Fruit fly (Drosophila melanogaster) whole organism, embryonic: ENCODE measurements around the gene Muted.

Source experiments
- CG10147 ChIP-seq: fragments of 200-800 bp; sonication (Bioruptor generic); optimal IDR thresholded peaks from 2 replicates; lab custom pipeline; 2019; ENCODE audit warnings: missing biosample characterization, mild to moderate bottlenecking, missing genetic modification characterization, moderate library complexity
- CG10565 ChIP-seq: fragments of 200-800 bp; sonication (Bioruptor generic); optimal IDR thresholded peaks from 3 replicates; lab custom pipeline; 2016; ENCODE audit warnings: missing biosample characterization, mild to moderate bottlenecking, missing genetic modification characterization
- CG10979 ChIP-seq: fragments of 200-800 bp; sonication (Bioruptor generic); optimal IDR thresholded peaks from 2 replicates; lab custom pipeline; 2018; ENCODE audit warnings: missing biosample characterization, mild to moderate bottlenecking, missing genetic modification characterization, moderate library complexity
- CG11093 ChIP-seq: fragments of 200-800 bp; sonication (Bioruptor generic); IDR thresholded peaks from 3 replicates; pipeline ENCODE4 v1.3.6; 2022; ENCODE audit warnings: missing biosample characterization, missing genetic modification characterization
- CG11560 ChIP-seq: fragments of 200-800 bp; sonication (Bioruptor generic); IDR thresholded peaks from 3 replicates; pipeline ENCODE4 v1.3.6; 2022; ENCODE audit warnings: missing biosample characterization, missing genetic modification characterization
- CG12659 ChIP-seq: fragments of 200-800 bp; sonication (Bioruptor generic); optimal IDR thresholded peaks from 3 replicates; lab custom pipeline; 2017; ENCODE audit warnings: mild to moderate bottlenecking, missing biosample characterization, missing genetic modification reagents, missing genetic modification characterization
- CG12744 ChIP-seq: fragments of 200-800 bp; sonication (Bioruptor generic); optimal IDR thresholded peaks from 2 replicates; lab custom pipeline; 2016; ENCODE audit warnings: missing biosample characterization, missing genetic modification characterization
- CG12769 ChIP-seq: fragments of 200-800 bp; sonication (Bioruptor generic); optimal IDR thresholded peaks from 2 replicates; lab custom pipeline; 2019; ENCODE audit warnings: missing biosample characterization, mild to moderate bottlenecking, missing genetic modification characterization, moderate library complexity
- CG14667 ChIP-seq: fragments of 200-800 bp; sonication (Bioruptor generic); IDR thresholded peaks from 2 replicates; pipeline ENCODE4 v1.3.6; 2022; ENCODE audit warnings: missing biosample characterization, missing genetic modification characterization
- CG31441 ChIP-seq: fragments of 200-800 bp; sonication (Bioruptor generic); IDR thresholded peaks from 2 replicates; pipeline ENCODE4 v1.3.6; 2022; ENCODE audit warnings: missing biosample characterization, missing genetic modification characterization
- CG6791 ChIP-seq: fragments of 200-800 bp; sonication (Bioruptor generic); IDR thresholded peaks from 3 replicates; pipeline ENCODE4 v1.3.6; 2022; ENCODE audit warnings: missing biosample characterization, missing genetic modification characterization; ENCODE audit not compliant: partially characterized antibody
- CG7928 ChIP-seq: fragments of 200-800 bp; sonication (Bioruptor generic); optimal IDR thresholded peaks from 2 replicates; lab custom pipeline; 2017; ENCODE audit warnings: missing biosample characterization, mild to moderate bottlenecking, missing genetic modification characterization
- CG7987 ChIP-seq: fragments of 200-800 bp; sonication (Bioruptor generic); optimal IDR thresholded peaks from 2 replicates; lab custom pipeline; 2018; ENCODE audit warnings: missing biosample characterization, mild to moderate bottlenecking, missing genetic modification characterization, moderate library complexity
- CG8924 ChIP-seq: fragments of 200-800 bp; optimal IDR thresholded peaks from 3 replicates; lab custom pipeline; 2019; ENCODE audit warnings: missing biosample characterization, mild to moderate bottlenecking, missing genetic modification characterization, moderate library complexity
- Doc3 ChIP-seq: fragments of 200-800 bp; sonication (Bioruptor generic); IDR thresholded peaks from 3 replicates; pipeline ENCODE4 v1.3.6; 2022; ENCODE audit warnings: missing biosample characterization, missing genetic modification characterization; ENCODE audit not compliant: partially characterized antibody
- E2f1 ChIP-seq: fragments of 200-800 bp; sonication (Bioruptor generic); IDR thresholded peaks from 2 replicates; pipeline ENCODE4 v1.3.6; 2022; ENCODE audit warnings: missing biosample characterization, missing genetic modification characterization
- Max ChIP-seq: fragments of 200-800 bp; sonication (Bioruptor generic); optimal IDR thresholded peaks from 2 replicates; lab custom pipeline; 2016; ENCODE audit warnings: missing biosample characterization, mild to moderate bottlenecking, missing genetic modification characterization
- Med ChIP-seq: fragments of 200-800 bp; sonication (Bioruptor generic); peaks from one replicate; lab custom pipeline; 2016; ENCODE audit warnings: missing biosample characterization, missing genetic modification characterization, mild to moderate bottlenecking, inconsistent platforms, moderate library complexity
- NC2α ChIP-seq: fragments of 200-800 bp; sonication (Bioruptor generic); optimal IDR thresholded peaks from 2 replicates; lab custom pipeline; 2016; ENCODE audit warnings: missing biosample characterization, missing genetic modification characterization
- Opbp ChIP-seq: fragments of 200-800 bp; sonication (Bioruptor generic); IDR thresholded peaks from 3 replicates; pipeline ENCODE4 v1.3.6; 2022; ENCODE audit warnings: missing biosample characterization, missing genetic modification characterization; ENCODE audit not compliant: partially characterized antibody
- Scr ChIP-seq: fragments of 200-800 bp; sonication (Bioruptor generic); IDR thresholded peaks from 2 replicates; pipeline ENCODE4 v1.3.6; 2022; ENCODE audit warnings: missing biosample characterization, missing genetic modification characterization; ENCODE audit not compliant: partially characterized antibody
- Sin3A ChIP-seq: fragments of >200 bp; optimal IDR thresholded peaks from 2 replicates; lab custom pipeline; 2018
- ase ChIP-seq: fragments of 200-800 bp; sonication (Bioruptor generic); IDR thresholded peaks from 3 replicates; pipeline ENCODE4 v1.3.6; 2022; ENCODE audit warnings: missing biosample characterization, missing genetic modification characterization
- cad ChIP-seq: fragments of >200 bp; optimal IDR thresholded peaks from 2 replicates; lab custom pipeline; 2017; ENCODE audit warnings: missing biosample characterization, missing genetic modification characterization
- cg ChIP-seq: fragments of 200-800 bp; sonication (Bioruptor generic); optimal IDR thresholded peaks from 3 replicates; lab custom pipeline; 2019; ENCODE audit warnings: missing biosample characterization, mild to moderate bottlenecking, missing genetic modification characterization, moderate library complexity
- chinmo ChIP-seq: fragments of 200-800 bp; sonication (Bioruptor generic); IDR thresholded peaks from 4 replicates; pipeline ENCODE4 v1.3.6; 2022; ENCODE audit warnings: missing biosample characterization, missing genetic modification characterization; ENCODE audit not compliant: partially characterized antibody
- crp ChIP-seq, 2 experiments: fragments of 200-800 bp; sonication (Bioruptor generic); optimal IDR thresholded peaks; 2 replicates in 1 of 2; 3 replicates in 1 of 2; lab custom pipeline; 2017; ENCODE audit warnings: missing biosample characterization in 2 of 2, missing genetic modification characterization in 2 of 2, mild to moderate bottlenecking in 1 of 2, moderate library complexity in 1 of 2
- gcm ChIP-seq: fragments of 200-800 bp; sonication (Bioruptor generic); optimal IDR thresholded peaks from 2 replicates; lab custom pipeline; 2019; ENCODE audit warnings: missing biosample characterization, mild to moderate bottlenecking, missing genetic modification characterization, moderate library complexity
- gcm2 ChIP-seq: fragments of 200-800 bp; sonication (Bioruptor generic); optimal IDR thresholded peaks from 2 replicates; lab custom pipeline; 2016; ENCODE audit warnings: missing biosample characterization, missing genetic modification characterization
- hb ChIP-seq: fragments of 200-800 bp; sonication (Bioruptor generic); IDR thresholded peaks from 3 replicates; pipeline ENCODE4 v1.3.6; 2022; ENCODE audit warnings: missing biosample characterization, missing genetic modification characterization; ENCODE audit not compliant: partially characterized antibody
- hbn ChIP-seq: fragments of 200-800 bp; sonication (Bioruptor generic); IDR thresholded peaks from 2 replicates; pipeline ENCODE4 v1.3.6; 2022; ENCODE audit warnings: missing biosample characterization, missing genetic modification characterization; ENCODE audit not compliant: partially characterized antibody
- lab ChIP-seq: fragments of 200-800 bp; sonication (Bioruptor generic); optimal IDR thresholded peaks from 3 replicates; lab custom pipeline; 2017; ENCODE audit warnings: missing biosample characterization, missing genetic modification characterization, mild to moderate bottlenecking, moderate library complexity, missing genetic modification reagents
- lbe ChIP-seq: fragments of 200-800 bp; sonication (Bioruptor generic); optimal IDR thresholded peaks from 2 replicates; lab custom pipeline; 2016; ENCODE audit warnings: missing biosample characterization, mild to moderate bottlenecking, missing genetic modification characterization
- nerfin-2 ChIP-seq: fragments of 200-800 bp; sonication (Bioruptor generic); IDR thresholded peaks from 2 replicates; pipeline ENCODE4 v1.3.6; 2022; ENCODE audit warnings: missing biosample characterization, missing genetic modification characterization; ENCODE audit not compliant: partially characterized antibody
- pros ChIP-seq: fragments of 200-800 bp; sonication (Bioruptor generic); optimal IDR thresholded peaks from 3 replicates; lab custom pipeline; 2019; ENCODE audit warnings: missing biosample characterization, mild to moderate bottlenecking, missing genetic modification characterization, moderate library complexity
- pzg ChIP-seq: fragments of 200-800 bp; sonication (Bioruptor generic); optimal IDR thresholded peaks from 3 replicates; lab custom pipeline; 2018; ENCODE audit warnings: missing biosample characterization, mild to moderate bottlenecking, missing genetic modification characterization, moderate library complexity
- ranshi ChIP-seq: fragments of 200-800 bp; sonication (Bioruptor generic); IDR thresholded peaks from 2 replicates; pipeline ENCODE4 v1.3.6; 2022; ENCODE audit warnings: missing biosample characterization, missing genetic modification characterization
- schlank ChIP-seq: fragments of 200-800 bp; sonication (Bioruptor generic); optimal IDR thresholded peaks from 2 replicates; lab custom pipeline; 2018; ENCODE audit warnings: missing biosample characterization, mild to moderate bottlenecking, missing genetic modification characterization
- slbo ChIP-seq: fragments of 200-800 bp; sonication (Bioruptor generic); IDR thresholded peaks from 2 replicates; pipeline ENCODE4 v1.3.6; 2022; ENCODE audit warnings: missing biosample characterization, missing genetic modification characterization
- ssp ChIP-seq: fragments of 200-800 bp; sonication (Bioruptor generic); IDR thresholded peaks from 2 replicates; pipeline ENCODE4 v1.3.6; 2022; ENCODE audit warnings: missing biosample characterization, missing genetic modification characterization
- toy ChIP-seq: fragments of 200-800 bp; sonication (Bioruptor generic); IDR thresholded peaks from 2 replicates; pipeline ENCODE4 v1.3.6; 2022; ENCODE audit warnings: missing biosample characterization, missing genetic modification characterization
- trem ChIP-seq: fragments of 200-800 bp; optimal IDR thresholded peaks from 3 replicates; lab custom pipeline; 2019; ENCODE audit warnings: missing biosample characterization, mild to moderate bottlenecking, missing genetic modification characterization, moderate library complexity

The Muted gene

DNA sequence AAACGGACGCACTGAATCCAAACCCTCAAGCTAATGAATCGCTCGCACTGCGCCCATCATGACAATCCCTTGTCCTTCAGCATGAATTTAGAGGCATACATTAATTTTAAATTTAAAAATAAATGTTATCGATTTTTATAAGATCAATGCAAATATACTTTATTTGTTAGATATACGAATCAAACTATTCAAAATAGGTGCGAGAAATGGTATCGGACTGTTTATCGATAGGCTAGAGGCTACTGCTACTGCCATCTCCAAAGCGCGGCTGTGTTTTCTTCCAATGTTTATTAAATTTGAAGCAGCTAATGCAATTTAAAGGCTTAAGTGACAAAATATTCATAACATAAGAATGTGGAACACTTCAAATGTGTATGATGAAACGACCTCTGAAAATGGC, 18.7 kb downstream of the Muted start, which contains the start of gene CG43342 (continued):
- TF ChIP-seq trem (tag; lab: Kevin White, UChicago), result peak; percentile 57
- TF ChIP-seq CG10979 (tag; lab: Kevin White, UChicago), result no peak
- no peak for TF ChIP-seq ase
- no peak for TF ChIP-seq cg (GFP tag; lab: Kevin White, UChicago)
- no peak for TF ChIP-seq CG14667 (GFP tag; lab: Robert Waterston, UW)
- TF ChIP-seq slbo (GFP tag; lab: Robert Waterston, UW), result no peak
- TF ChIP-seq ranshi (GFP tag; lab: Robert Waterston, UW), result no peak
- peak; percentile 79; the same call in 1 of the 4 replicates for TF ChIP-seq chinmo (GFP tag; lab: Robert Waterston, UW)
- no peak for TF ChIP-seq CG11093 (GFP tag; lab: Robert Waterston, UW)
- no peak for TF ChIP-seq schlank (tag; lab: Kevin White, UChicago)
- TF ChIP-seq CG11560, result peak; percentile 71; the same call in 2 of the 3 replicates
- no peak for TF ChIP-seq E2f1
- no peak for TF ChIP-seq toy (GFP tag; lab: Robert Waterston, UW)
- TF ChIP-seq Max (GFP tag; lab: Kevin White, UChicago), result no peak
- TF ChIP-seq hb (GFP tag; lab: Robert Waterston, UW), result peak; percentile 82
- peak; percentile 85 for TF ChIP-seq nerfin-2 (GFP tag; lab: Robert Waterston, UW)
- TF ChIP-seq Doc3 (GFP tag; lab: Robert Waterston, UW), result peak; percentile 80
- TF ChIP-seq pzg (GFP tag; lab: Kevin White, UChicago), result peak; percentile 40
- TF ChIP-seq Sin3A (lab: Kevin White, UChicago), result no peak
- no peak for TF ChIP-seq CG12659 (GFP tag; lab: Kevin White, UChicago)
- TF ChIP-seq gcm2 (GFP tag; lab: Kevin White, UChicago), result no peak
- TF ChIP-seq crp (GFP tag; optimal IDR thresholded peaks at IDR 0.05; lab: Kevin White, UChicago), result peak in 1 of 2 experiments; percentile 72
- TF ChIP-seq Scr (GFP tag; lab: Robert Waterston, UW), result peak; percentile 78
- TF ChIP-seq CG12769 (tag; lab: Kevin White, UChicago), result no peak
- TF ChIP-seq CG10565, result no peak
- no peak for TF ChIP-seq CG8924
- no peak for TF ChIP-seq ssp (GFP tag; lab: Robert Waterston, UW)
- TF ChIP-seq cad (GFP tag; lab: Kevin White, UChicago), result no peak
- no peak for TF ChIP-seq CG7928 (GFP tag; lab: Kevin White, UChicago)
- peak; percentile 63 for TF ChIP-seq hbn (GFP tag; lab: Robert Waterston, UW)
- TF ChIP-seq CG7987 (GFP tag; lab: Kevin White, UChicago), result no peak
- no peak for TF ChIP-seq lbe (GFP tag; lab: Kevin White, UChicago)
- no peak for TF ChIP-seq CG12744 (GFP tag; lab: Kevin White, UChicago)
- no peak for TF ChIP-seq CG31441 (GFP tag; lab: Robert Waterston, UW)
- no peak for TF ChIP-seq lab (GFP tag; lab: Kevin White, UChicago)
- TF ChIP-seq CG6791 (GFP tag; lab: Robert Waterston, UW), result peak; percentile 85
- TF ChIP-seq pros (GFP tag; lab: Kevin White, UChicago), result no peak

dm6 chr3R:22381735-22382134, 19.3 kb downstream of the Muted start, which contains the start of gene Gpdh3:
Gene Gpdh3 (plus strand): TSS chr3R:22382035.
- no peak for TF ChIP-seq CG12744 (GFP tag; lab: Kevin White, UChicago)
- peak; percentile 49 for TF ChIP-seq Med (GFP tag; lab: Kevin White, UChicago)
- peak; percentile 40 for TF ChIP-seq gcm (GFP tag; lab: Kevin White, UChicago)
- no peak for TF ChIP-seq NC2α (GFP tag; lab: Kevin White, UChicago)
- no peak for TF ChIP-seq CG10147 (GFP tag; lab: Kevin White, UChicago)
- TF ChIP-seq Opbp (GFP tag; lab: Robert Waterston, UW), result 0 out of 3 replicates have a peak, but pooled peaks have one; percentile 35
- TF ChIP-seq, all 482 proteins: peak for 3
